Fruit fly (Drosophila melanogaster) whole organism, prepupa: ENCODE results near the gene Drak.

Experiments
- CG10631 ChIP-seq: fragments of 200-800 bp; sonication (Bioruptor generic); optimal IDR thresholded peaks from 2 replicates; lab custom pipeline; 2016; ENCODE audit warnings: missing biosample characterization, missing genetic modification characterization
- CG11294 ChIP-seq: fragments of 200-800 bp; sonication (Bioruptor generic); IDR thresholded peaks from 2 replicates; pipeline ENCODE4 v1.3.6; 2022; ENCODE audit warnings: missing biosample characterization, missing genetic modification characterization
- CG11762 ChIP-seq: fragments of 200-800 bp; sonication (Bioruptor generic); optimal IDR thresholded peaks from 3 replicates; lab custom pipeline; 2016; ENCODE audit warnings: missing biosample characterization, missing genetic modification characterization; ENCODE audit not compliant: insufficient read depth
- CG15336 ChIP-seq: fragments of 200-800 bp; sonication (Bioruptor generic); IDR thresholded peaks from 2 replicates; pipeline ENCODE4 v1.3.6; 2022; ENCODE audit warnings: missing biosample characterization, missing genetic modification characterization
- CG1621 ChIP-seq: fragments of 200-800 bp; sonication (Bioruptor generic); optimal IDR thresholded peaks from 3 replicates; lab custom pipeline; 2018; ENCODE audit warnings: missing biosample characterization, mild to moderate bottlenecking, missing genetic modification characterization
- CG32006 ChIP-seq: fragments of 200-800 bp; sonication (Bioruptor generic); optimal IDR thresholded peaks from 3 replicates; lab custom pipeline; 2017; ENCODE audit warnings: missing biosample characterization, mild to moderate bottlenecking, missing genetic modification characterization
- CG34406 ChIP-seq: fragments of 200-800 bp; sonication (Bioruptor generic); optimal IDR thresholded peaks from 3 replicates; lab custom pipeline; 2016; ENCODE audit warnings: missing biosample characterization, missing genetic modification characterization
- CG3919 ChIP-seq: fragments of 200-800 bp; sonication (Bioruptor generic); optimal IDR thresholded peaks from 3 replicates; lab custom pipeline; 2016; ENCODE audit warnings: missing biosample characterization, missing genetic modification characterization
- CG4318 ChIP-seq: fragments of 200-800 bp; sonication (Bioruptor generic); optimal IDR thresholded peaks from 3 replicates; lab custom pipeline; 2017; ENCODE audit warnings: missing biosample characterization, mild to moderate bottlenecking, missing genetic modification characterization
- CG6163 ChIP-seq: fragments of 200-800 bp; sonication (Bioruptor generic); IDR thresholded peaks from 3 replicates; pipeline ENCODE4 v1.3.6; 2022; ENCODE audit warnings: missing biosample characterization, missing genetic modification characterization
- CG6276 ChIP-seq: fragments of 200-800 bp; sonication (Bioruptor generic); optimal IDR thresholded peaks from 2 replicates; lab custom pipeline; 2017; ENCODE audit warnings: missing biosample characterization, mild to moderate bottlenecking, missing genetic modification characterization
- CG6792 ChIP-seq: fragments of 200-800 bp; sonication (Bioruptor generic); optimal IDR thresholded peaks from 3 replicates; lab custom pipeline; 2016; ENCODE audit warnings: missing biosample characterization, missing genetic modification characterization
- CG6808 ChIP-seq: fragments of 200-800 bp; sonication (Bioruptor generic); optimal IDR thresholded peaks from 3 replicates; lab custom pipeline; 2017; ENCODE audit warnings: missing biosample characterization, missing genetic modification characterization, mild to moderate bottlenecking, moderate library complexity, missing genetic modification reagents
- CG6854 ChIP-seq: fragments of 200-800 bp; sonication (Bioruptor generic); optimal IDR thresholded peaks from 2 replicates; lab custom pipeline; 2017; ENCODE audit warnings: missing biosample characterization, mild to moderate bottlenecking, missing genetic modification characterization
- CG7368 ChIP-seq: fragments of 200-800 bp; sonication (Bioruptor generic); optimal IDR thresholded peaks from 3 replicates; lab custom pipeline; 2016; ENCODE audit warnings: missing biosample characterization, missing genetic modification characterization
- CG8119 ChIP-seq: fragments of 200-800 bp; sonication (Bioruptor generic); IDR thresholded peaks from 3 replicates; pipeline ENCODE4 v1.3.6; 2022; ENCODE audit warnings: missing biosample characterization, missing genetic modification characterization
- CG8319 ChIP-seq: fragments of 200-800 bp; sonication (Bioruptor generic); optimal IDR thresholded peaks from 3 replicates; lab custom pipeline; 2016; ENCODE audit warnings: missing biosample characterization, missing genetic modification characterization
- CG9139 ChIP-seq: fragments of 200-800 bp; sonication (Bioruptor generic); optimal IDR thresholded peaks from 3 replicates; lab custom pipeline; 2017; ENCODE audit warnings: missing biosample characterization, mild to moderate bottlenecking, missing genetic modification characterization
- Eip78C ChIP-seq: fragments of 200-800 bp; sonication (Bioruptor generic); peaks from one replicate; lab custom pipeline; 2016; ENCODE audit warnings: missing biosample characterization, missing genetic modification characterization
- Ets96B ChIP-seq: fragments of 200-800 bp; optimal IDR thresholded peaks from 2 replicates; lab custom pipeline; 2019; ENCODE audit warnings: missing biosample characterization, mild to moderate bottlenecking, missing genetic modification characterization, moderate library complexity
- Gug ChIP-seq: fragments of 200-800 bp; sonication (Bioruptor generic); IDR thresholded peaks from 2 replicates; pipeline ENCODE4 v1.3.6; 2022; ENCODE audit warnings: missing biosample characterization, missing genetic modification characterization
- Hr4 ChIP-seq: fragments of 200-800 bp; sonication (Bioruptor generic); optimal IDR thresholded peaks from 3 replicates; lab custom pipeline; 2016; ENCODE audit warnings: missing biosample characterization, missing genetic modification characterization
- Lpt ChIP-seq: fragments of 200-800 bp; sonication (Bioruptor generic); optimal IDR thresholded peaks from 3 replicates; lab custom pipeline; 2016; ENCODE audit warnings: missing biosample characterization, missing genetic modification characterization
- Met ChIP-seq: fragments of 200-800 bp; sonication (Bioruptor generic); optimal IDR thresholded peaks from 3 replicates; lab custom pipeline; 2016; ENCODE audit warnings: missing biosample characterization, missing genetic modification characterization
- Smox ChIP-seq: fragments of 200-800 bp; sonication (Bioruptor generic); optimal IDR thresholded peaks from 3 replicates; lab custom pipeline; 2016; ENCODE audit warnings: missing biosample characterization, missing genetic modification characterization
- Sox15 ChIP-seq: fragments of 200-800 bp; sonication (Bioruptor generic); optimal IDR thresholded peaks from 3 replicates; lab custom pipeline; 2016; ENCODE audit warnings: missing biosample characterization, missing genetic modification characterization
- achi ChIP-seq: fragments of 200-800 bp; sonication (Bioruptor generic); optimal IDR thresholded peaks from 3 replicates; lab custom pipeline; 2016; ENCODE audit warnings: missing biosample characterization, missing genetic modification characterization
- acj6 ChIP-seq: fragments of 200-800 bp; sonication (Bioruptor generic); optimal IDR thresholded peaks from 3 replicates; lab custom pipeline; 2016; ENCODE audit warnings: missing biosample characterization, missing genetic modification characterization
- dac ChIP-seq: fragments of 200-800 bp; sonication (Bioruptor generic); optimal IDR thresholded peaks from 2 replicates; lab custom pipeline; 2017; ENCODE audit warnings: missing biosample characterization, mild to moderate bottlenecking, missing genetic modification characterization
- eg ChIP-seq: fragments of 200-800 bp; sonication (Bioruptor generic); IDR thresholded peaks from 3 replicates; pipeline ENCODE4 v1.3.6; 2022; ENCODE audit warnings: missing biosample characterization, missing genetic modification characterization
- esn ChIP-seq: fragments of 200-800 bp; sonication (Bioruptor generic); optimal IDR thresholded peaks from 2 replicates; lab custom pipeline; 2016; ENCODE audit warnings: missing biosample characterization, mild to moderate bottlenecking, missing genetic modification characterization, moderate library complexity
- fkh ChIP-seq: fragments of 200-800 bp; sonication (Bioruptor generic); optimal IDR thresholded peaks from 3 replicates; lab custom pipeline; 2017; ENCODE audit warnings: missing biosample characterization, mild to moderate bottlenecking, missing genetic modification characterization, moderate library complexity
- pdm3 ChIP-seq: fragments of 200-800 bp; sonication (Bioruptor generic); optimal IDR thresholded peaks from 3 replicates; lab custom pipeline; 2016; ENCODE audit warnings: missing biosample characterization, missing genetic modification characterization
- salr ChIP-seq, 2 experiments: fragments of 200-800 bp; sonication (Bioruptor generic); optimal IDR thresholded peaks; 3 replicates each; lab custom pipeline; 2016 to 2018; ENCODE audit warnings: missing biosample characterization in 2 of 2, missing genetic modification characterization in 2 of 2, mild to moderate bottlenecking in 1 of 2
- ss ChIP-seq, 2 experiments: fragments of 200-800 bp; sonication (Bioruptor generic); optimal IDR thresholded peaks; 2 replicates in 1 of 2; 3 replicates in 1 of 2; lab custom pipeline; 2017 to 2018; ENCODE audit warnings: mild to moderate bottlenecking in 2 of 2, missing biosample characterization in 2 of 2, missing genetic modification characterization in 2 of 2, moderate library complexity in 1 of 2
- svp ChIP-seq: fragments of 200-800 bp; sonication (Bioruptor generic); peaks from one replicate; lab custom pipeline; 2016; ENCODE audit warnings: missing biosample characterization, missing genetic modification characterization
- vri ChIP-seq: fragments of 200-800 bp; sonication (Bioruptor generic); optimal IDR thresholded peaks from 3 replicates; lab custom pipeline; 2016; ENCODE audit warnings: missing biosample characterization, mild to moderate bottlenecking, missing genetic modification characterization

Gene Drak

DNA sequence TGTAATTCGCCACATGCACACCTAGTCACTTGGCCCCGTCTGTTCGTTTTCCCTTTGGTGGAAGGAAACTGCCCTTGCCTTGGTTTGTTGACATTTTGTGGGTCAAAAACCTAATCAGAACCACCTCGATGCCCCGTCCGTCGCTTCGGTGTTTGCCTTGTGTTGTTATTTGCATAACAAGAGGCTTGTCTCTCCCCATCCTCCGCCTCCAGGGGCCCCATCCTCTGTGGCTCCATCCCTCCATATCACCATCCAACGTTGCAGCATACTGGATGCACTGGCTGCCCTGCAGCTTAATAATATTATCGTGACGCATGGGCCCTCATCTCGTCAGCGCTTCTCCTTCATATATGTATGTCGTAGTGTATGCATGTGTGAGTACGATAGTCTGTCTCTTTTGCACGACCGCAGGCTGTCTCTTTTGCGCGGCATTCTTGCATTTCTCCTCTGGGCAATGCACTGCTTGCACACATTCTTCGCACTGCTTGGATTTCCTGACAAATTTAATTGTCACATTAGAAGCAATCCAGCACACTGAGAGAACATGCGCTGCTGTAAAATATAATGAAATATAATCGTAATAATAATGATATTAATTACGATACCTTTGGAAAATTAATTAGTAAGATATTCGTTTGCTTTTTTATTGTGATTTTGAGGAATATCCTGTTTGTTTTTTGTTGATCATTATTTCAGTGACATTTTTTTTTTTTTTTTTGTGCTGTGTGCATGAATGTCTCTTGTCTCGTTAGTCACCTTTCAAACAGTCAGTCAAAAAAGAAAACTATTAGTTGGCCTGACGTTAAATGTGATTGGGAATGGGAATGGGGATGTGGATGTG lies 51.4 kb downstream of the Drak start:
- TF ChIP-seq CG6163 (GFP tag; lab: Robert Waterston, UW) (peak; percentile 49; the same call in 2 of the 3 replicates), vri (GFP tag; lab: Kevin White, UChicago) (peak; percentile 60), CG6808 (GFP tag; lab: Kevin White, UChicago) (peak; percentile 11), CG3919 (peak; percentile 20), svp (GFP tag; lab: Kevin White, UChicago) (peak; percentile 16), achi (GFP tag; lab: Kevin White, UChicago) (peak; percentile 40), CG8119 (GFP tag; lab: Robert Waterston, UW) (peak; percentile 57), CG8319 (GFP tag; lab: Kevin White, UChicago) (no peak), esn (GFP tag; lab: Kevin White, UChicago) (peak; percentile 5), CG15336 (GFP tag; lab: Robert Waterston, UW) (peak; percentile 65), dac (no peak), CG11294 (GFP tag; lab: Robert Waterston, UW) (no peak), CG4318 (peak; percentile 27), CG10631 (GFP tag; lab: Kevin White, UChicago) (peak; percentile 61), Smox (GFP tag; lab: Kevin White, UChicago) (no peak), CG6792 (no peak), fkh (GFP tag; lab: Kevin White, UChicago) (peak; percentile 51), ss (GFP tag; optimal IDR thresholded peaks at IDR 0.05; lab: Kevin White, UChicago) (peak in 1 of 2 experiments; percentile 38), Met (GFP tag; lab: Kevin White, UChicago) (peak; percentile 25), acj6 (GFP tag; lab: Kevin White, UChicago) (peak; percentile 19), salr (GFP tag; optimal IDR thresholded peaks at IDR 0.05; lab: Kevin White, UChicago) (peak in 1 of 2 experiments; percentile 66), Ets96B (no peak), CG32006 (GFP tag; lab: Kevin White, UChicago) (peak; percentile 60), CG6276 (GFP tag; lab: Kevin White, UChicago) (no peak), CG1621 (tag; lab: Kevin White, UChicago) (no peak), Eip78C (peak; percentile 75), CG9139 (GFP tag; lab: Kevin White, UChicago) (no peak), Lpt (no peak), pdm3 (GFP tag; lab: Kevin White, UChicago) (peak; percentile 11), CG34406 (GFP tag; lab: Kevin White, UChicago) (no peak), Hr4 (peak; percentile 31), CG6854 (GFP tag; lab: Kevin White, UChicago) (peak; percentile 6), eg (GFP tag; lab: Robert Waterston, UW) (peak; percentile 43; the same call in 1 of the 3 replicates), Gug (no peak), CG7368 (no peak), CG11762 (GFP tag; lab: Kevin White, UChicago) (no peak)

DNA sequence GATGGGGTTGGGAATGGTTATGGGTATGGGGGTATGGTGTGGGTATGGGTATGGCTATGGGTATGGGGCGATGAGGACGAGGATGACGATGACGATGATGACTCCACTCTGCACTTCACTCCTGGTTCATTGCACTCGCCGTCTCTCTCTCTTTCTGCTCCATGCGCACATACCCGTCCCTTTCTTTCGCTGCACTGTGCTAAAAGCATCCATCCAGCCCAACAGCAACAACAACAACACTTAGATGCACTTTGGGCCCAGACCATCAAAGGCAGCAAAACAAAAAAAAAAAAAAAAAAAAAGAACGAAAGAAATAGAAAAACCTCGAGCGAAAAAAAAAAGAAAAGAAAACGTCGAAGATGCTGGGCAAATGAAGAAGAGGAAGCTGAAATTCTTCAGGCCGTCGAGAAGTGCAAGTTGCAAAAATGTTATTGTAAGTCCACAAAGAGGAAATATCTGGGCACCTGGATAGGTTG lies 52.1 kb downstream of the Drak start:
- no peak for TF ChIP-seq Sox15
- TF ChIP-seq CG10631 (GFP tag; lab: Kevin White, UChicago) = no peak
- TF ChIP-seq CG6276 (GFP tag; lab: Kevin White, UChicago) = peak; percentile 43
- TF ChIP-seq CG32006 (GFP tag; lab: Kevin White, UChicago) = peak; percentile 7
- peak; percentile 47; the same call in 2 of the 3 replicates for TF ChIP-seq CG8119 (GFP tag; lab: Robert Waterston, UW)
- TF ChIP-seq CG15336 (GFP tag; lab: Robert Waterston, UW) = peak; percentile 7; the same call in 1 of the 2 replicates
- TF ChIP-seq Lpt = peak; percentile 44
- TF ChIP-seq eg (GFP tag; lab: Robert Waterston, UW) = peak; percentile 16; the same call in 1 of the 3 replicates
- peak; percentile 53; the same call in 2 of the 3 replicates for TF ChIP-seq CG6163 (GFP tag; lab: Robert Waterston, UW)
